Worm (Caenorhabditis elegans) whole organism, L4/young adult: ENCODE data around the gene T06E8.8.

Experiments used
- W03F9.2 ChIP-seq: fragments of 150-350 bp; optimal IDR thresholded peaks from 2 replicates; lab custom pipeline; 2014; ENCODE audit warnings: missing biosample characterization, missing genetic modification characterization
- him-1 ChIP-seq: sonication (generic microtip); optimal IDR thresholded peaks from 2 replicates; lab custom pipeline; 2016; ENCODE audit warnings: missing genotype, missing genetic modification reagents, missing genetic modification characterization, missing compliant biosample characterization

DNA sequence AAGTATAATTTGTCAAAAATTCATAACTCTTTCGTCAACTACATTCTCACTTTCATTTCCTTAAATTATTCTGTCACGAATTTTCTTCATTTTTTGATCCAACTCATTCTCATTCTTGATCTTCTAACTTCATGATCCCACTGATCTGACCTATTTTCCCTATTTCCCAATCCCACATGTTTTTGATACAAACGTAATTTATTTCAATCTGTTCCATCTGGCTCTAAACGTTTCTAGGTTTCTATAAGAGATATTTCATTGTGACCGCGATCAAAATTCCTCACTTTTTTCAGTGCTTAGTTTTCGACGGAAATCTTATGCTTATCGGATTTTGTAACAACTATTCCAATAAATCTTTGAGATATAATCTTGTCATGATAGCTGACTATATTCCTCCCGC, 22.1 kb downstream of the T06E8.8 start:
- TF ChIP-seq W03F9.2 (tag; lab: Kevin White, UChicago) (no peak), him-1 (tag; lab: Kevin White, UChicago) (no peak)
